Worm (Caenorhabditis elegans) whole organism, late embryonic: Measurements from ENCODE around the gene aqp-2.

Experiments
- ahr-1 ChIP-seq: sonication (generic microtip); optimal IDR thresholded peaks from 2 replicates; lab custom pipeline; 2016; ENCODE audit warnings: missing genetic modification characterization, missing compliant biosample characterization
- ceh-18 ChIP-seq: sonication (generic microtip); optimal IDR thresholded peaks from 2 replicates; lab custom pipeline; 2016; ENCODE audit warnings: missing genetic modification characterization, missing compliant biosample characterization
- ceh-6 ChIP-seq: fragments of 200-800 bp; sonication (Bioruptor generic); optimal IDR thresholded peaks from 2 replicates; lab custom pipeline; 2018; ENCODE audit warnings: mild to moderate bottlenecking, missing genetic modification characterization, missing compliant biosample characterization
- che-1 ChIP-seq: sonication (generic microtip); optimal IDR thresholded peaks from 2 replicates; lab custom pipeline; 2016; ENCODE audit warnings: mild to moderate bottlenecking, missing genetic modification characterization, missing compliant biosample characterization
- odd-2 ChIP-seq: sonication (generic microtip); optimal IDR thresholded peaks from 2 replicates; lab custom pipeline; 2017; ENCODE audit warnings: antibody characterized with exemption, mild to moderate bottlenecking, missing genetic modification characterization, missing compliant biosample characterization
- pha-4 ChIP-seq: fragments of 150-350 bp; optimal IDR thresholded peaks from 2 replicates; lab custom pipeline; 2018; ENCODE audit warnings: missing biosample characterization, missing genetic modification reagents, missing genetic modification characterization
- sox-4 ChIP-seq: sonication (generic microtip); optimal IDR thresholded peaks from 2 replicates; lab custom pipeline; 2017; ENCODE audit warnings: mild to moderate bottlenecking, missing genetic modification characterization, inconsistent platforms, missing compliant biosample characterization
- tbx-2 ChIP-seq: sonication (generic microtip); optimal IDR thresholded peaks from 2 replicates; lab custom pipeline; 2016; ENCODE audit warnings: missing genetic modification characterization, missing compliant biosample characterization

DNA sequence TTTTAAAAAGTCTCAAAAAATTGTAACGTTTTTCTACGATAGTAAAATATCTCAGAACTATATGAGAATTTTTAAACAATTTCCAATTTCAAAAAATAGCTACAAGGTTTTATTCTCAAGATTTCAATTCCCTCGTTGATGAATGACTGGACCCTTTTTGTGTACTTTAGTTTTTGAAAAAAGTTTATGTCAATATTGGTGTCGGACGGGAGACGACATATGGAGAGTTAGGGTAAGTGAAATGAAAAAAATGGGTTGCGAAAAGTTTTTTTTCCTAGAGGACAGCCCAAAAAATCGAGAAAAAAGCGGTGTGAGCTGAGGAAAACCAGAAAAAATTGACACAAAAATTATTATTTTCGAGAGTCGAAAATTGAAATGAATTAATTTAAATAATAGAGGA lies 19.1 kb upstream of the aqp-2 start:
- TF ChIP-seq tbx-2 (tag; lab: Kevin White, UChicago) (no peak), pha-4 (tag; lab: Kevin White, UChicago) (no peak), ahr-1 (tag; lab: Kevin White, UChicago) (no peak), che-1 (tag; lab: Kevin White, UChicago) (no peak), odd-2 (no peak), sox-4 (tag; lab: Kevin White, UChicago) (no peak), ceh-6 (GFP tag; lab: Kevin White, UChicago) (no peak), ceh-18 (tag; lab: Kevin White, UChicago) (no peak)
